Fruit fly (Drosophila melanogaster): ENCODE data around the gene RabGGTb.

The RabGGTb gene

dm6 chr2L:2882968-2883702 lies 4.2 kb downstream of the RabGGTb start:
- TF ChIP-seq Sox102F (GFP tag; optimal IDR thresholded peaks at IDR 0.05) (peak; percentile 30), kah (GFP tag; optimal IDR thresholded peaks at IDR 0.05) (no peak), CG12769 (tag; optimal IDR thresholded peaks at IDR 0.05) (peak; percentile 63), CG10979 (tag; optimal IDR thresholded peaks at IDR 0.05) (peak; percentile 13), Vsx1 (GFP tag; optimal IDR thresholded peaks at IDR 0.05) (peak; percentile 15), eyg (GFP tag; optimal IDR thresholded peaks at IDR 0.05) (no peak), pita (GFP tag; optimal IDR thresholded peaks at IDR 0.05) (no peak), ham (GFP tag; IDR thresholded peaks at IDR 0.05) (no peak), gsb (GFP tag; IDR thresholded peaks at IDR 0.05) (no peak; the same call in 1 of the 2 replicates), MTF-1 (GFP tag; optimal IDR thresholded peaks at IDR 0.05; ENCODE audit: borderline replicate concordance) (peak; percentile 69), fd102C (GFP tag; optimal IDR thresholded peaks at IDR 0.05) (no peak), ato (GFP tag; IDR thresholded peaks at IDR 0.05; ENCODE audit: partially characterized antibody) (no peak), CG17829 (tag; optimal IDR thresholded peaks at IDR 0.05) (peak; percentile 49), CG4617 (GFP tag; optimal IDR thresholded peaks at IDR 0.05; ENCODE audit: borderline replicate concordance) (peak; percentile 47), Tbp (GFP tag; optimal IDR thresholded peaks at IDR 0.05) (no peak), tap (tag; optimal IDR thresholded peaks at IDR 0.05) (no peak), hbn (GFP tag; IDR thresholded peaks at IDR 0.05; ENCODE audit: partially characterized antibody) (no peak), Jarid2 (GFP tag; optimal IDR thresholded peaks at IDR 0.05) (peak; percentile 29), CG4328 (GFP tag; optimal IDR thresholded peaks at IDR 0.05) (no peak), MESR4 (GFP tag; optimal IDR thresholded peaks at IDR 0.05) (peak; percentile 32), dmrt99B (tag; optimal IDR thresholded peaks at IDR 0.05) (peak; percentile 48), CG13894 (tag; optimal IDR thresholded peaks at IDR 0.05) (peak; percentile 25), vnd (GFP tag; IDR thresholded peaks at IDR 0.05; ENCODE audit: partially characterized antibody) (no peak), Chrac-16 (GFP tag; optimal IDR thresholded peaks at IDR 0.05) (peak; percentile 16), CG18476 (GFP tag; optimal IDR thresholded peaks at IDR 0.05) (peak; percentile 14), CG30403 (GFP tag; optimal IDR thresholded peaks at IDR 0.05) (peak; percentile 68), ATbp (GFP tag; optimal IDR thresholded peaks at IDR 0.05) (peak; percentile 82), gt (GFP tag; IDR thresholded peaks at IDR 0.05) (no peak), zen2 (GFP tag; IDR thresholded peaks at IDR 0.05; ENCODE audit: partially characterized antibody) (no peak), CG14441 (GFP tag; IDR thresholded peaks at IDR 0.05) (peak; percentile 55), Hr78 (GFP tag; optimal IDR thresholded peaks at IDR 0.05) (peak in 1 of 2 experiments; percentile 7), CG5245 (GFP tag; optimal IDR thresholded peaks at IDR 0.05) (peak; percentile 14), CG4404 (GFP tag; IDR thresholded peaks at IDR 0.05) (no peak), CG5953 (GFP tag; IDR thresholded peaks at IDR 0.05) (no peak), Awh (GFP tag; IDR thresholded peaks at IDR 0.05) (peak; percentile 76), nmo (GFP tag; optimal IDR thresholded peaks at IDR 0.05) (peak; percentile 43), nom (GFP tag; optimal IDR thresholded peaks at IDR 0.05) (no peak), CG4707 (GFP tag; optimal IDR thresholded peaks at IDR 0.05) (peak; percentile 23), CG2875 (GFP tag; optimal IDR thresholded peaks at IDR 0.05) (peak; percentile 21), tx (GFP tag; optimal IDR thresholded peaks at IDR 0.05) (peak; percentile 12), mirr (GFP tag; optimal IDR thresholded peaks at IDR 0.05) (peak; percentile 64), CG9876 (GFP tag; optimal IDR thresholded peaks at IDR 0.05) (no peak), chm (GFP tag; IDR thresholded peaks at IDR 0.05) (no peak; the same call in 1 of the 2 replicates), CG16813 (GFP tag; IDR thresholded peaks at IDR 0.05; ENCODE audit: partially characterized antibody) (no peak), CG16815 (GFP tag; optimal IDR thresholded peaks at IDR 0.05) (no peak), CG2889 (GFP tag; IDR thresholded peaks at IDR 0.05) (no peak), zfh1 (GFP tag; IDR thresholded peaks at IDR 0.05) (peak; percentile 20; the same call in 1 of the 3 replicates), CG4730 (GFP tag; IDR thresholded peaks at IDR 0.05) (no peak)

All from whole organism, embryonic.